Worm (Caenorhabditis elegans): ENCODE results near the gene B0403.3.

DNA sequence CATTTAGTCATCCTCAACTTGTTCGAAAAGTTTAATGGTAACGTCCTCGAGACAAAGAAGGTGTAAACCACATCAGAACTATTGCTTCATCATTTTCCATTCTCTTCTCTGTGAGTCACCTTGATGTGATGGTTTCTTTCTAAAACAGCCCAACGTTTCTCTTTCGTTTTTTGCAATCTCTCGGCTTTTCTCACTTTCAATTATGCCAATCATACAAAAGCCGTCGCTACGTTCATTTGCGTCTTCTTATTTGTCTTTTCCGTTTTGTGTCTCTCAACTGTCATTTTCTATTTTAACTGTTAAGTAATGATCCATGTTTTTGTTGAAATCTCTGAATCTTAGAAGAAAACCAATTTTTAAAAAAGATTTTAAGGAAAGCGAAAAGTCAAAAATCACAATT, 5.8 kb downstream of the B0403.3 start, which contains the start of gene B0403.5:
- TF ChIP-seq mbf-1 (tag; optimal IDR thresholded peaks at IDR 0.05) = no peak
- no peak for TF ChIP-seq fos-1 (tag; optimal IDR thresholded peaks at IDR 0.05)
- no peak for TF ChIP-seq lin-39 (tag; optimal IDR thresholded peaks at IDR 0.05)
- TF ChIP-seq unc-62 (GFP tag; optimal IDR thresholded peaks at IDR 0.05) = no peak
- TF ChIP-seq nhr-129 (tag; optimal IDR thresholded peaks at IDR 0.05) = no peak
- no peak for TF ChIP-seq nhr-25 (tag; optimal IDR thresholded peaks at IDR 0.05)
- no peak for TF ChIP-seq ztf-11 (tag; optimal IDR thresholded peaks at IDR 0.05)
- TF ChIP-seq nhr-23 (tag; optimal IDR thresholded peaks at IDR 0.05) = no peak
- TF ChIP-seq nhr-11 (tag; optimal IDR thresholded peaks at IDR 0.05) = no peak

All from whole organism, L2 larva.